Fruit fly (Drosophila melanogaster) whole organism, embryonic: ENCODE results near the gene CG15011.

Experiments
- Blimp-1 ChIP-seq: fragments of 200-800 bp; sonication (Bioruptor generic); optimal IDR thresholded peaks from 3 replicates; lab custom pipeline; 2018; ENCODE audit warnings: missing biosample characterization, missing genetic modification characterization, mild to moderate bottlenecking, moderate library complexity, missing genetic modification reagents
- Bteb2 ChIP-seq: fragments of 200-800 bp; sonication (Bioruptor generic); optimal IDR thresholded peaks from 2 replicates; lab custom pipeline; 2016; ENCODE audit warnings: missing biosample characterization, missing genetic modification characterization
- C15 ChIP-seq: fragments of 200-800 bp; sonication (Bioruptor generic); IDR thresholded peaks from 3 replicates; pipeline ENCODE4 v1.3.6; 2022; ENCODE audit warnings: missing biosample characterization, missing genetic modification characterization
- CG10209 ChIP-seq: fragments of 200-800 bp; sonication (Bioruptor generic); optimal IDR thresholded peaks from 3 replicates; lab custom pipeline; 2017; ENCODE audit warnings: missing biosample characterization, mild to moderate bottlenecking, missing genetic modification characterization, missing genetic modification reagents
- CG11247 ChIP-seq: fragments of 200-800 bp; sonication (Bioruptor generic); IDR thresholded peaks from 2 replicates; pipeline ENCODE4 v1.3.6; 2022; ENCODE audit warnings: missing biosample characterization, missing genetic modification characterization
- CG12659 ChIP-seq: fragments of 200-800 bp; sonication (Bioruptor generic); optimal IDR thresholded peaks from 3 replicates; lab custom pipeline; 2017; ENCODE audit warnings: mild to moderate bottlenecking, missing biosample characterization, missing genetic modification reagents, missing genetic modification characterization
- CG14965 ChIP-seq: fragments of 200-800 bp; sonication (Bioruptor generic); optimal IDR thresholded peaks from 2 replicates; lab custom pipeline; 2016; ENCODE audit warnings: missing biosample characterization, missing genetic modification characterization, borderline replicate concordance
- CG1602 ChIP-seq: fragments of 200-800 bp; sonication (Bioruptor generic); optimal IDR thresholded peaks from 3 replicates; lab custom pipeline; 2016; ENCODE audit warnings: missing biosample characterization, missing genetic modification characterization
- CG17829 ChIP-seq: fragments of 200-800 bp; optimal IDR thresholded peaks from 2 replicates; lab custom pipeline; 2019; ENCODE audit warnings: missing biosample characterization, mild to moderate bottlenecking, missing genetic modification characterization, moderate library complexity
- CG18262 ChIP-seq: fragments of 200-800 bp; optimal IDR thresholded peaks from 3 replicates; lab custom pipeline; 2019; ENCODE audit warnings: missing biosample characterization, mild to moderate bottlenecking, missing genetic modification characterization, moderate library complexity
- CG31224 ChIP-seq: fragments of 200-800 bp; sonication (Bioruptor generic); IDR thresholded peaks from 2 replicates; pipeline ENCODE4 v1.3.6; 2022; ENCODE audit warnings: missing biosample characterization, missing genetic modification characterization
- CG33213 ChIP-seq: fragments of 200-800 bp; sonication (Bioruptor generic); optimal IDR thresholded peaks from 3 replicates; lab custom pipeline; 2016; ENCODE audit warnings: missing biosample characterization, missing genetic modification characterization
- CG34376 ChIP-seq: fragments of 200-800 bp; sonication (Bioruptor generic); optimal IDR thresholded peaks from 2 replicates; lab custom pipeline; 2018; ENCODE audit warnings: missing biosample characterization, mild to moderate bottlenecking, missing genetic modification characterization
- CG3847 ChIP-seq: fragments of 200-800 bp; sonication (Bioruptor generic); IDR thresholded peaks from 2 replicates; pipeline ENCODE4 v1.3.6; 2022; ENCODE audit warnings: missing biosample characterization, missing genetic modification characterization
- CG6272 ChIP-seq: fragments of 200-800 bp; sonication (Bioruptor generic); IDR thresholded peaks from 2 replicates; pipeline ENCODE4 v1.3.6; 2022; ENCODE audit warnings: missing biosample characterization, missing genetic modification characterization
- CG6654 ChIP-seq: fragments of 200-800 bp; sonication (Bioruptor generic); optimal IDR thresholded peaks from 2 replicates; lab custom pipeline; 2017; ENCODE audit warnings: missing biosample characterization, mild to moderate bottlenecking, missing genetic modification characterization
- CG7928 ChIP-seq: fragments of 200-800 bp; sonication (Bioruptor generic); optimal IDR thresholded peaks from 2 replicates; lab custom pipeline; 2017; ENCODE audit warnings: missing biosample characterization, mild to moderate bottlenecking, missing genetic modification characterization
- CG8478 ChIP-seq: fragments of >200 bp; optimal IDR thresholded peaks from 2 replicates; lab custom pipeline; 2018
- CG9437 ChIP-seq: fragments of 200-800 bp; sonication (Bioruptor generic); optimal IDR thresholded peaks from 2 replicates; lab custom pipeline; 2018; ENCODE audit warnings: missing biosample characterization, mild to moderate bottlenecking, missing genetic modification characterization
- CG9727 ChIP-seq: fragments of 200-800 bp; sonication (Bioruptor generic); optimal IDR thresholded peaks from 3 replicates; lab custom pipeline; 2017; ENCODE audit warnings: missing biosample characterization, mild to moderate bottlenecking, missing genetic modification characterization
- CHES-1-like ChIP-seq: fragments of 200-800 bp; sonication (Bioruptor generic); optimal IDR thresholded peaks from 2 replicates; lab custom pipeline; 2016; ENCODE audit warnings: missing biosample characterization, missing genetic modification characterization
- D ChIP-seq, 2 experiments: fragments of 200-800 bp in 1 of 2; fragments of >200 bp in 1 of 2; sonication (Bioruptor generic) in 1 of 2; optimal IDR thresholded peaks; 2 replicates in 1 of 2; 3 replicates in 1 of 2; lab custom pipeline; 2017; ENCODE audit warnings: mild to moderate bottlenecking in 1 of 2, missing biosample characterization in 1 of 2, missing genetic modification characterization in 1 of 2, missing genetic modification reagents in 1 of 2
- Dek ChIP-seq: fragments of 200-800 bp; sonication (Bioruptor generic); optimal IDR thresholded peaks from 3 replicates; lab custom pipeline; 2019; ENCODE audit warnings: missing biosample characterization, mild to moderate bottlenecking, missing genetic modification characterization, moderate library complexity
- Dip2 ChIP-seq: fragments of 200-800 bp; sonication (Bioruptor generic); IDR thresholded peaks from 2 replicates; pipeline ENCODE4 v1.3.6; 2022; ENCODE audit warnings: missing biosample characterization, missing genetic modification characterization
- E2f2 ChIP-seq: fragments of 200-800 bp; sonication (Bioruptor generic); IDR thresholded peaks from 2 replicates; pipeline ENCODE4 v1.3.6; 2022; ENCODE audit warnings: missing biosample characterization, missing genetic modification characterization
- Ets65A ChIP-seq: fragments of 200-800 bp; sonication (Bioruptor generic); peaks from one replicate; lab custom pipeline; 2016; ENCODE audit warnings: missing biosample characterization, missing genetic modification characterization
- H15 ChIP-seq: fragments of 200-800 bp; sonication (Bioruptor generic); IDR thresholded peaks from 3 replicates; pipeline ENCODE4 v1.3.6; 2022; ENCODE audit warnings: missing biosample characterization, missing genetic modification characterization
- HLH54F ChIP-seq: fragments of 200-800 bp; sonication (Bioruptor generic); optimal IDR thresholded peaks from 3 replicates; lab custom pipeline; 2016; ENCODE audit warnings: missing biosample characterization, missing genetic modification characterization
- Hey ChIP-seq: fragments of 200-800 bp; sonication (Bioruptor generic); optimal IDR thresholded peaks from 3 replicates; lab custom pipeline; 2018; ENCODE audit warnings: missing biosample characterization, mild to moderate bottlenecking, missing genetic modification characterization
- Med ChIP-seq: fragments of 200-800 bp; sonication (Bioruptor generic); peaks from one replicate; lab custom pipeline; 2016; ENCODE audit warnings: missing biosample characterization, missing genetic modification characterization, mild to moderate bottlenecking, inconsistent platforms, moderate library complexity
- Six4 ChIP-seq: fragments of 200-800 bp; sonication (Bioruptor generic); optimal IDR thresholded peaks from 2 replicates; lab custom pipeline; 2016; ENCODE audit warnings: missing biosample characterization, missing genetic modification characterization
- Ssrp ChIP-seq: fragments of 200-800 bp; sonication (Bioruptor generic); optimal IDR thresholded peaks from 2 replicates; lab custom pipeline; 2018; ENCODE audit warnings: missing biosample characterization, mild to moderate bottlenecking, missing genetic modification characterization, moderate library complexity
- al ChIP-seq: fragments of 200-800 bp; sonication (Bioruptor generic); IDR thresholded peaks from 2 replicates; pipeline ENCODE4 v1.3.6; 2022; ENCODE audit warnings: missing biosample characterization, missing genetic modification characterization
- bbx ChIP-seq: fragments of 200-800 bp; sonication (Bioruptor generic); IDR thresholded peaks from 2 replicates; pipeline ENCODE4 v1.3.6; 2022; ENCODE audit warnings: missing biosample characterization, missing genetic modification characterization; ENCODE audit not compliant: partially characterized antibody
- btn ChIP-seq: fragments of 200-800 bp; sonication (Bioruptor generic); optimal IDR thresholded peaks from 2 replicates; lab custom pipeline; 2016; ENCODE audit warnings: missing biosample characterization, missing genetic modification characterization
- cg ChIP-seq: fragments of 200-800 bp; sonication (Bioruptor generic); optimal IDR thresholded peaks from 3 replicates; lab custom pipeline; 2019; ENCODE audit warnings: missing biosample characterization, mild to moderate bottlenecking, missing genetic modification characterization, moderate library complexity
- chm ChIP-seq: fragments of 200-800 bp; sonication (Bioruptor generic); IDR thresholded peaks from 2 replicates; pipeline ENCODE4 v1.3.6; 2022; ENCODE audit warnings: missing biosample characterization, missing genetic modification characterization
- chn ChIP-seq: fragments of 200-800 bp; sonication (Bioruptor generic); optimal IDR thresholded peaks from 2 replicates; lab custom pipeline; 2016; ENCODE audit warnings: missing biosample characterization, missing genetic modification characterization
- eyg ChIP-seq: fragments of 200-800 bp; sonication (Bioruptor generic); optimal IDR thresholded peaks from 3 replicates; lab custom pipeline; 2016; ENCODE audit warnings: missing biosample characterization, missing genetic modification characterization
- gfzf ChIP-seq: fragments of 200-800 bp; sonication (Bioruptor generic); optimal IDR thresholded peaks from 2 replicates; lab custom pipeline; 2016; ENCODE audit warnings: missing biosample characterization, mild to moderate bottlenecking, missing genetic modification characterization, moderate library complexity
- mld ChIP-seq: fragments of 200-800 bp; sonication (Bioruptor generic); IDR thresholded peaks from 3 replicates; pipeline ENCODE4 v1.3.6; 2022; ENCODE audit warnings: missing biosample characterization, missing genetic modification characterization; ENCODE audit not compliant: partially characterized antibody
- onecut ChIP-seq: fragments of 200-800 bp; sonication (Bioruptor generic); IDR thresholded peaks from 2 replicates; pipeline ENCODE4 v1.3.6; 2022; ENCODE audit warnings: missing biosample characterization, missing genetic modification characterization
- phol ChIP-seq: fragments of 200-800 bp; sonication (Bioruptor generic); optimal IDR thresholded peaks from 3 replicates; lab custom pipeline; 2018; ENCODE audit warnings: missing biosample characterization, mild to moderate bottlenecking, missing genetic modification characterization, moderate library complexity
- pum ChIP-seq: fragments of 200-800 bp; sonication (Bioruptor generic); optimal IDR thresholded peaks from 2 replicates; lab custom pipeline; 2016; ENCODE audit warnings: missing biosample characterization, missing genetic modification characterization
- sc ChIP-seq, 3 experiments: fragments of >200 bp in 2 of 3; fragments of 200-800 bp in 1 of 3; sonication (Bioruptor generic) in 1 of 3; optimal IDR thresholded peaks; 2 replicates in 2 of 3; 3 replicates in 1 of 3; lab custom pipeline; 2017; ENCODE audit warnings: mild to moderate bottlenecking in 1 of 3, missing biosample characterization in 1 of 3, missing genetic modification characterization in 1 of 3, missing genetic modification reagents in 1 of 3
- sens-2 ChIP-seq: fragments of 200-800 bp; sonication (Bioruptor generic); IDR thresholded peaks from 2 replicates; pipeline ENCODE4 v1.3.6; 2022; ENCODE audit warnings: missing biosample characterization, missing genetic modification characterization
- seq ChIP-seq: fragments of 200-800 bp; sonication (Bioruptor generic); IDR thresholded peaks from 2 replicates; pipeline ENCODE4 v1.3.6; 2022; ENCODE audit warnings: missing biosample characterization, missing genetic modification characterization
- ssp ChIP-seq: fragments of 200-800 bp; sonication (Bioruptor generic); IDR thresholded peaks from 2 replicates; pipeline ENCODE4 v1.3.6; 2022; ENCODE audit warnings: missing biosample characterization, missing genetic modification characterization
- twi ChIP-seq: fragments of 200-800 bp; optimal IDR thresholded peaks from 2 replicates; lab custom pipeline; 2019; ENCODE audit warnings: missing biosample characterization, mild to moderate bottlenecking, missing genetic modification characterization, moderate library complexity

Gene CG15011

DNA sequence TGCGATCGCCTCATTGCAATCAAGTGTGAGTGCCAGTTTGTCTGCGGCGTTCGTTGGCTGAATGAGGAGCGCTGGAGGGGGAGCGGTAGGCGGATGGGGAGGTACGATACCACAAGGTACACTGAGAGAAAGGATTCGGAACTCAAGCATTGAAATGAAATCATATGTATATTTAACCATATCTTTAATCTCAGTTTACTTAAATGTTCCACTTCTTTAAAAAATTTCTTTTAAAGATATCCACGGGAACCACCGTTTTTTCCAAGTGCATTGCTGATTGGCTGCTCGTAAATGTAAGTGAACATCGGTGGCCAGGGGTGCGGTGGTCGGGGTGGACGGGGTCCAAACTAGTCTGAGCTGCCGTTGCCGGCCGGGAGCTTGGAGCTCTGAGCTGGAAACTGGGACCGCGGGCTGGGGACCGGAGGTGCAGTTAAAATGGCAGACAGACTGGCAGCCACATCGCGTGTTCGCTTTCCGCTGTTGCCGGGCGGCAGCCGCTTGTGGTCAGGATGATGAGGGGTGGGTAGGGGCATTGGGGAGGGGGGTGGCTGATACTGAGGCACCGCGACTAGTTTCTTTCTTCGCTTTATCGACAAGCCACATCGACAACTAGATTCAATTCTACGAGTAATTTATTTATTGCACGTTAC lies 30.6 kb downstream of the CG15011 start:
- TF ChIP-seq CG10209 (peak; percentile 95), H15 (GFP tag; lab: Robert Waterston, UW) (peak; percentile 97), CG18262 (peak; percentile 97), Six4 (GFP tag; lab: Kevin White, UChicago) (peak; percentile 94), HLH54F (GFP tag; lab: Kevin White, UChicago) (peak; percentile 86), twi (tag; lab: Kevin White, UChicago) (peak; percentile 94), ssp (GFP tag; lab: Robert Waterston, UW) (peak; percentile 92), onecut (peak; percentile 95), CG17829 (tag; lab: Kevin White, UChicago) (peak; percentile 97), pum (GFP tag; lab: Kevin White, UChicago) (peak; percentile 96), CG9727 (GFP tag; lab: Kevin White, UChicago) (peak; percentile 97), Ssrp (tag; lab: Kevin White, UChicago) (peak; percentile 96), CG1602 (GFP tag; lab: Kevin White, UChicago) (peak; percentile 94), CG3847 (peak; percentile 92), mld (GFP tag; lab: Robert Waterston, UW) (no peak), al (GFP tag; lab: Robert Waterston, UW) (peak; percentile 68), gfzf (GFP tag; lab: Kevin White, UChicago) (peak; percentile 14), CHES-1-like (GFP tag; lab: Kevin White, UChicago) (peak; percentile 92), CG11247 (GFP tag; lab: Robert Waterston, UW) (peak; percentile 93), sc (optimal IDR thresholded peaks at IDR 0.05; lab: Kevin White, UChicago) (no peak), sc (GFP tag; optimal IDR thresholded peaks at IDR 0.05; lab: Kevin White, UChicago) (peak; percentile 95), D (optimal IDR thresholded peaks at IDR 0.05; lab: Kevin White, UChicago) (no peak), D (GFP tag; optimal IDR thresholded peaks at IDR 0.05; lab: Kevin White, UChicago) (peak; percentile 97), CG7928 (GFP tag; lab: Kevin White, UChicago) (peak; percentile 61), Dip2 (GFP tag; lab: Robert Waterston, UW) (peak; percentile 48; the same call in 1 of the 2 replicates), Bteb2 (GFP tag; lab: Kevin White, UChicago) (peak; percentile 82), Hey (tag; lab: Kevin White, UChicago) (peak; percentile 72), seq (GFP tag; lab: Robert Waterston, UW) (peak; percentile 95), Med (GFP tag; lab: Kevin White, UChicago) (peak; percentile 99), bbx (GFP tag; lab: Robert Waterston, UW) (no peak), Dek (tag; lab: Kevin White, UChicago) (peak; percentile 92), phol (tag; lab: Kevin White, UChicago) (peak; percentile 96), CG6654 (GFP tag; lab: Kevin White, UChicago) (peak; percentile 88), chm (GFP tag; lab: Robert Waterston, UW) (peak; percentile 98), CG14965 (GFP tag; lab: Kevin White, UChicago) (peak; percentile 72), CG9437 (peak; percentile 88), E2f2 (GFP tag; lab: Robert Waterston, UW) (peak; percentile 79), cg (GFP tag; lab: Kevin White, UChicago) (peak; percentile 27), btn (GFP tag; lab: Kevin White, UChicago) (peak; percentile 97), C15 (GFP tag; lab: Robert Waterston, UW) (peak; percentile 90; the same call in 2 of the 3 replicates), CG33213 (GFP tag; lab: Kevin White, UChicago) (peak; percentile 94), CG8478 (lab: Kevin White, UChicago) (no peak), Blimp-1 (GFP tag; lab: Kevin White, UChicago) (peak; percentile 97), eyg (GFP tag; lab: Kevin White, UChicago) (peak; percentile 92), Ets65A (GFP tag; lab: Kevin White, UChicago) (peak; percentile 99), CG31224 (GFP tag; lab: Robert Waterston, UW) (peak; percentile 82), CG34376 (GFP tag; lab: Kevin White, UChicago) (peak; percentile 68), CG12659 (GFP tag; lab: Kevin White, UChicago) (peak; percentile 96), CG6272 (GFP tag; lab: Robert Waterston, UW) (peak; percentile 92), sens-2 (GFP tag; lab: Robert Waterston, UW) (peak; percentile 98), chn (GFP tag; lab: Kevin White, UChicago) (peak; percentile 92)
